Worm (Caenorhabditis elegans) whole organism, L4/young adult: Measurements from ENCODE around the gene K01A12.4.

ENCODE experiments used
- W03F9.2 ChIP-seq: fragments of 150-350 bp; optimal IDR thresholded peaks from 2 replicates; lab custom pipeline; 2014; ENCODE audit warnings: missing biosample characterization, missing genetic modification characterization
- dao-5 ChIP-seq: sonication (generic microtip); optimal IDR thresholded peaks from 2 replicates; lab custom pipeline; 2016; ENCODE audit warnings: missing genotype, missing genetic modification characterization, moderate library complexity, missing compliant biosample characterization
- him-1 ChIP-seq: sonication (generic microtip); optimal IDR thresholded peaks from 2 replicates; lab custom pipeline; 2016; ENCODE audit warnings: missing genotype, missing genetic modification reagents, missing genetic modification characterization, missing compliant biosample characterization

DNA sequence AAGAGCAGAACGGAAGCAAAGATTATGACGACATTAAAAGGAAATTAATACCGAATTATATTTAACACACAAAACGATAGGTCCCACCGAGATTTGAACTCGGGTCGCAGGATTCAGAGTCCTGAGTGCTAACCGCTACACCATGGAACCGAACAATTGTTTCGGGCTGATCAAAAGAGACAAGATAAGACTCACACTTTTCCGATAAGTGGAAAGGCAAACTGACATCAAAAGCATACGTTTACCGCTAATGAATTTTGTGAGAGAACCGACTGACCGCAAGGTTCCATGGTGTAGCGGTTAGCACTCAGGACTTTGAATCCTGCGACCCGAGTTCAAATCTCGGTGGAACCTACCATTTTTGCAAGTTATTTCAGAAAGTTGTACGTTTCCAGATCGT lies 1.9 kb upstream of the K01A12.4 start:
- peak; percentile 12 for TF ChIP-seq dao-5
- TF ChIP-seq him-1 (tag; lab: Kevin White, UChicago), result no peak
- TF ChIP-seq W03F9.2 (tag; lab: Kevin White, UChicago), result no peak
